Fruit fly (Drosophila melanogaster): ENCODE measurements around the gene CG14961.

- no peak for TF ChIP-seq psq (optimal IDR thresholded peaks at IDR 0.05)
- no peak for TF ChIP-seq ttk (optimal IDR thresholded peaks at IDR 0.05)
Observed at dm6 chr3L:3338882-3339590, 9.2 kb downstream of the CG14961 start.
